Worm (Caenorhabditis elegans): ENCODE results near the gene lim-8.

The lim-8 gene

ce11 chrIII:6820343-6820985 lies 17.9 kb downstream of the lim-8 start, which contains the start of gene ten-1:
Gene ten-1 (plus strand): TSS chrIII:6820935.
- peak in 1 of 2 experiments; percentile 45 for TF ChIP-seq lsy-2 (tag; optimal IDR thresholded peaks at IDR 0.05)
- no peak for TF ChIP-seq elt-1 (tag; optimal IDR thresholded peaks at IDR 0.05)
- peak; percentile 33 for TF ChIP-seq F13H6.1 (tag; optimal IDR thresholded peaks at IDR 0.05)
- peak; percentile 44 for TF ChIP-seq ztf-4 (tag; optimal IDR thresholded peaks at IDR 0.05)

DNA sequence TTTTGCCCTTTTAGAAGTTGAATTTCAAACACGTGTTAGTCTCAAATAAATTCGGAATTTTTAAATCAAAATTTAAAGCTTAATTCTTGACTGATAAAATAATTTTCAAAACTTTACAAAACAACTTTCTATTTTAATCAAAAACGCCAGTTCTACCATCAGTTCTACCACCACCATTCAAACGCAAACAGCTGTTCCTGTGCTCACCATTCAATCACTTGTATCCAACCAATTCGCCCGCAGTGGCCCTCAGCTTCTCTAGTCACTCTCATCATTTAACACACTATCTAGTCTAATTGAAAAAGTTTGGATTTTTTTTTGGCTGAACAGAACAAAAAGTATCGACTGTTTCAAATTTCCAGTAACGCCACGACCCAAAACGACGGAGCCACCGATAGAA lies 20.2 kb downstream of the lim-8 start:
- TF ChIP-seq skn-1 (tag; optimal IDR thresholded peaks at IDR 0.05) (no peak), mbf-1 (tag; optimal IDR thresholded peaks at IDR 0.05) (no peak), elt-3 (tag; optimal IDR thresholded peaks at IDR 0.05) (no peak), peb-1 (tag; optimal IDR thresholded peaks at IDR 0.05) (no peak), F13H6.1 (tag; optimal IDR thresholded peaks at IDR 0.05) (no peak), sma-9 (GFP tag; optimal IDR thresholded peaks at IDR 0.05) (no peak), sma-9 (tag; optimal IDR thresholded peaks at IDR 0.05) (no peak), lin-11 (tag; optimal IDR thresholded peaks at IDR 0.05) (no peak), nhr-12 (tag; optimal IDR thresholded peaks at IDR 0.05) (no peak), nhr-10 (tag; optimal IDR thresholded peaks at IDR 0.05) (no peak), nhr-23 (tag; optimal IDR thresholded peaks at IDR 0.05) (no peak), ztf-1 (GFP tag; conservative IDR thresholded peaks at IDR 0.05) (no peak)

ce11 chrIII:6826137-6826536 lies 23.5 kb downstream of the lim-8 start:
- TF ChIP-seq ztf-1 (GFP tag; conservative IDR thresholded peaks at IDR 0.05): no peak
- no peak for TF ChIP-seq elt-3 (tag; optimal IDR thresholded peaks at IDR 0.05)

DNA sequence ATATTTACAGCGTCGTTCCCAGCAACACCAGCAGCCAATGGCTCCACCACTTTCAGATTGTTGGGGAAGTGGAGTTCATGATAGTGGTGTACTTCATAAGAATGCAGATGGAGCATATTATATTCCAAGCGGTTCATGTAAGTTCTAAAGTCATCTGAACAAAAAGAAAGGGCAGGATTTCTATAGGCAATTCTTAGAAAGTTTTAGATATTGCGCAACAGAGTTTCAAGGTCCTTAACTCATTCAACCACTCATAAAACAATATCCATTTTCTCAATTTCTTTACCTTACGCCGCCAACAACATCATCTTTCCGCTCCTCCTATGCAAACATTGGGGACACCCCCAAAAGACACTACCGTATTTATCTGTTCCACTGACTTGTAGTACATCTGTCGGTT lies 28.7 kb downstream of the lim-8 start:
- TF ChIP-seq unc-39 (tag; optimal IDR thresholded peaks at IDR 0.05) (no peak), nhr-21 (tag; optimal IDR thresholded peaks at IDR 0.05) (no peak), mab-5 (tag; optimal IDR thresholded peaks at IDR 0.05) (no peak), egl-27 (tag; optimal IDR thresholded peaks at IDR 0.05) (no peak), nhr-77 (tag; optimal IDR thresholded peaks at IDR 0.05) (no peak), C34F6.9 (tag; optimal IDR thresholded peaks at IDR 0.05) (no peak), unc-62 (GFP tag; optimal IDR thresholded peaks at IDR 0.05) (no peak), nhr-23 (tag; optimal IDR thresholded peaks at IDR 0.05) (no peak), nhr-6 (tag; optimal IDR thresholded peaks at IDR 0.05) (no peak), elt-1 (tag; optimal IDR thresholded peaks at IDR 0.05) (no peak), mdl-1 (tag; optimal IDR thresholded peaks at IDR 0.05) (no peak), R02D3.7 (tag; optimal IDR thresholded peaks at IDR 0.05) (no peak), nhr-237 (tag; optimal IDR thresholded peaks at IDR 0.05) (no peak), sma-3 (GFP tag; optimal IDR thresholded peaks at IDR 0.05) (no peak)

DNA sequence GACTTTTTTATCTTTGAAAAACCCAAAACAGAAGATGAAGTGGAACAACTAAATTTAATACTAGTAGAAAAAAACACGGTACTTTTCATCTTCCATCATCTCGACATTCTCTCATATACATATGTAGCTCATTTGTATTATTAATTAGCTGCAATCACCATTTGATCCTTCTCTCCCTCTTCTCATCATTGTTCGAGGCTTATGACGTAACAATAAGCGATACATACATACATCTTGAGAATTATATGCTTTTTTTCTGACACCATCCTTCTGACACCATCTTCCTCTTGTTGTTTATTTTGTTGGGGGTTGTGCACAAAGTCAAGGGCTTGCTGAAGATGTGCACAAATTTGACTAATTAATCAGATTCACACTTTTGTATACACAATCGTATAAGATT lies 34.7 kb downstream of the lim-8 start:
- TF ChIP-seq nhr-12 (tag; optimal IDR thresholded peaks at IDR 0.05): no peak
- TF ChIP-seq elt-3 (tag; optimal IDR thresholded peaks at IDR 0.05): no peak
- no peak for TF ChIP-seq skn-1 (tag; optimal IDR thresholded peaks at IDR 0.05)
- TF ChIP-seq unc-62 (GFP tag; optimal IDR thresholded peaks at IDR 0.05): no peak
- TF ChIP-seq alr-1 (tag; optimal IDR thresholded peaks at IDR 0.05): no peak
- TF ChIP-seq lsy-2 (tag; optimal IDR thresholded peaks at IDR 0.05): no peak
- no peak for TF ChIP-seq sma-9 (GFP tag; optimal IDR thresholded peaks at IDR 0.05)
- TF ChIP-seq sma-9 (tag; optimal IDR thresholded peaks at IDR 0.05): no peak
- no peak for TF ChIP-seq nhr-129 (tag; optimal IDR thresholded peaks at IDR 0.05)
- no peak for TF ChIP-seq ztf-4 (tag; optimal IDR thresholded peaks at IDR 0.05)
- no peak for TF ChIP-seq nhr-23 (tag; optimal IDR thresholded peaks at IDR 0.05)
- no peak for TF ChIP-seq unc-39 (tag; optimal IDR thresholded peaks at IDR 0.05)

- no peak for TF ChIP-seq mab-5 (tag; optimal IDR thresholded peaks at IDR 0.05)
- no peak for TF ChIP-seq zag-1 (tag; optimal IDR thresholded peaks at IDR 0.05)
- no peak for TF ChIP-seq nhr-10 (tag; optimal IDR thresholded peaks at IDR 0.05)
- no peak for TF ChIP-seq skn-1 (tag; optimal IDR thresholded peaks at IDR 0.05)
- no peak for TF ChIP-seq peb-1 (tag; optimal IDR thresholded peaks at IDR 0.05)
- TF ChIP-seq ceh-16 (tag; optimal IDR thresholded peaks at IDR 0.05): no peak
- no peak for TF ChIP-seq nhr-129 (tag; optimal IDR thresholded peaks at IDR 0.05)
- TF ChIP-seq R02D3.7 (tag; optimal IDR thresholded peaks at IDR 0.05): no peak
- no peak for TF ChIP-seq elt-3 (tag; optimal IDR thresholded peaks at IDR 0.05)
- TF ChIP-seq C34F6.9 (tag; optimal IDR thresholded peaks at IDR 0.05): no peak
- TF ChIP-seq fos-1 (tag; optimal IDR thresholded peaks at IDR 0.05): no peak
- no peak for TF ChIP-seq alr-1 (tag; optimal IDR thresholded peaks at IDR 0.05)
- no peak for TF ChIP-seq mbf-1 (tag; optimal IDR thresholded peaks at IDR 0.05)
- TF ChIP-seq nhr-21 (tag; optimal IDR thresholded peaks at IDR 0.05): no peak
- no peak for TF ChIP-seq elt-1 (tag; optimal IDR thresholded peaks at IDR 0.05)
Observed at ce11 chrIII:6839091-6839490, 36.5 kb downstream of the lim-8 start.

All from whole organism, L2 larva.